Worm (Caenorhabditis elegans): ENCODE data around the gene fbxl-1.
A peak's percentile ranks its signal among the peaks of the same experiment; 100 is the strongest.

fbxl-1 gene

DNA sequence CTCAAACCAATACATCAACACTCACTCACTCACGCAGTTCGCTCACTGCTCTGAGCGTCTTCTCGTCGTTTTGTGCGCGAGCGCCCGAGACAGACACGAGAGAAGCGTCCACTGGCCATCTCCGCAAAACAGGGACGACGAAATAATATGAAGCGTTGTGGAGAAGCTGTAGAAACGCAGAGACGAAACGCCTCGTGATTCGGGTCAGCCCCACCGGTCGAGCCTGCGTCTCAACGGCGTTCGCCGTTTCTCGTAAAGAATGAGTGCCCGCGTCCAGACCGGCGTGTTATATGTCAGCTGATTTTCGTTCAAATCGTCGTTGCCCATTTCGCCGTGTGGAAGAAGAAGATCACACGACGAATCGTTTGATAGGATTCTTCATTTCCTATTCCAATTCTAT is at the start of gene fbxl-1:
fbxl-1 (plus strand) TSS at position 320 of the 400 bp plus-strand sequence.
- peak; percentile 26 for TF ChIP-seq nhr-25 (tag; optimal IDR thresholded peaks at IDR 0.05)
- TF ChIP-seq fkh-2 (tag; optimal IDR thresholded peaks at IDR 0.05), result no peak
- TF ChIP-seq tbx-2 (tag; optimal IDR thresholded peaks at IDR 0.05), result peak; percentile 20
- no peak for TF ChIP-seq ceh-82 (tag; optimal IDR thresholded peaks at IDR 0.05)
- TF ChIP-seq hmg-11 (tag; optimal IDR thresholded peaks at IDR 0.05), result peak; percentile 94
- peak; percentile 63 for TF ChIP-seq nhr-43 (tag; optimal IDR thresholded peaks at IDR 0.05; ENCODE audit: poor library complexity, severe bottlenecking)
- no peak for TF ChIP-seq ceh-16 (tag; optimal IDR thresholded peaks at IDR 0.05)
- peak; percentile 87 for TF ChIP-seq pha-4 (tag; optimal IDR thresholded peaks at IDR 0.05)
- TF ChIP-seq pqm-1 (tag; optimal IDR thresholded peaks at IDR 0.05), result peak; percentile 55
- TF ChIP-seq aly-2 (tag; optimal IDR thresholded peaks at IDR 0.05), result no peak
- peak; percentile 59 for TF ChIP-seq mdl-1 (tag; optimal IDR thresholded peaks at IDR 0.05)
- TF ChIP-seq egl-5 (tag; optimal IDR thresholded peaks at IDR 0.05), result peak; percentile 84
- peak; percentile 64 for TF ChIP-seq lin-39 (tag; optimal IDR thresholded peaks at IDR 0.05)
- TF ChIP-seq unc-62 (GFP tag; optimal IDR thresholded peaks at IDR 0.05), result peak; percentile 38
- TF ChIP-seq ama-1 (optimal IDR thresholded peaks at IDR 0.05), result no peak
- no peak for TF ChIP-seq nhr-11 (tag; optimal IDR thresholded peaks at IDR 0.05)
- peak; percentile 33 for TF ChIP-seq ceh-28 (tag; optimal IDR thresholded peaks at IDR 0.05)
- TF ChIP-seq ztf-4 (tag; optimal IDR thresholded peaks at IDR 0.05), result peak; percentile 12
- peak; percentile 74 for TF ChIP-seq lsy-12 (tag; optimal IDR thresholded peaks at IDR 0.05)
- TF ChIP-seq R02D3.7 (tag; optimal IDR thresholded peaks at IDR 0.05), result peak; percentile 33
- TF ChIP-seq elt-2 (tag; optimal IDR thresholded peaks at IDR 0.05), result peak; percentile 66
- TF ChIP-seq elt-1 (tag; optimal IDR thresholded peaks at IDR 0.05), result peak; percentile 36
- peak; percentile 73 for TF ChIP-seq lin-15B (tag; optimal IDR thresholded peaks at IDR 0.05)
- TF ChIP-seq snpc-4 (tag; optimal IDR thresholded peaks at IDR 0.05), result peak; percentile 64
- TF ChIP-seq nhr-23 (tag; optimal IDR thresholded peaks at IDR 0.05), result peak; percentile 52
- TF ChIP-seq fkh-10 (GFP tag; optimal IDR thresholded peaks at IDR 0.05), result peak; percentile 47
- TF ChIP-seq jun-1 (tag; optimal IDR thresholded peaks at IDR 0.05), result peak; percentile 93
- TF ChIP-seq nfya-1 (tag; optimal IDR thresholded peaks at IDR 0.05; ENCODE audit: insufficient read depth), result peak; percentile 92

- TF ChIP-seq unc-39 (tag; optimal IDR thresholded peaks at IDR 0.05) (no peak), elt-2 (tag; optimal IDR thresholded peaks at IDR 0.05) (no peak), lin-15B (tag; optimal IDR thresholded peaks at IDR 0.05) (no peak), ama-1 (optimal IDR thresholded peaks at IDR 0.05) (no peak), daf-12 (tag; optimal IDR thresholded peaks at IDR 0.05) (no peak), pha-4 (tag; optimal IDR thresholded peaks at IDR 0.05) (no peak)
Observed at ce11 chrIII:8178924-8179323, 48.7 kb upstream of the fbxl-1 start, which contains the start of gene C50C3.5. Gene C50C3.5 (plus strand): TSS chrIII:8179224.

- TF ChIP-seq lin-39 (tag; optimal IDR thresholded peaks at IDR 0.05) (no peak), nhr-23 (tag; optimal IDR thresholded peaks at IDR 0.05) (no peak), unc-39 (tag; optimal IDR thresholded peaks at IDR 0.05) (no peak), egl-5 (tag; optimal IDR thresholded peaks at IDR 0.05) (no peak), nhr-43 (tag; optimal IDR thresholded peaks at IDR 0.05; ENCODE audit: poor library complexity, severe bottlenecking) (no peak), ztf-4 (tag; optimal IDR thresholded peaks at IDR 0.05) (no peak), lsy-12 (tag; optimal IDR thresholded peaks at IDR 0.05) (no peak), nhr-67 (tag; optimal IDR thresholded peaks at IDR 0.05) (no peak), tbx-2 (tag; optimal IDR thresholded peaks at IDR 0.05) (no peak), nhr-11 (tag; optimal IDR thresholded peaks at IDR 0.05) (no peak), egl-27 (tag; optimal IDR thresholded peaks at IDR 0.05) (no peak), aly-2 (tag; optimal IDR thresholded peaks at IDR 0.05) (no peak), nfya-1 (tag; optimal IDR thresholded peaks at IDR 0.05; ENCODE audit: insufficient read depth) (no peak), daf-12 (tag; optimal IDR thresholded peaks at IDR 0.05) (no peak)
Observed at ce11 chrIII:8181581-8181980, 46.0 kb upstream of the fbxl-1 start, which contains the start of gene spc-2. Gene spc-2 (plus strand): TSS chrIII:8181881.

- no peak for TF ChIP-seq nhr-28 (tag; optimal IDR thresholded peaks at IDR 0.05)
- no peak for TF ChIP-seq nhr-11 (tag; optimal IDR thresholded peaks at IDR 0.05)
- no peak for TF ChIP-seq hmg-11 (tag; optimal IDR thresholded peaks at IDR 0.05)
- TF ChIP-seq fos-1 (tag; optimal IDR thresholded peaks at IDR 0.05), result no peak
- TF ChIP-seq ceh-82 (tag; optimal IDR thresholded peaks at IDR 0.05), result no peak
- TF ChIP-seq mml-1 (tag; optimal IDR thresholded peaks at IDR 0.05), result no peak
- TF ChIP-seq nhr-77 (tag; optimal IDR thresholded peaks at IDR 0.05), result no peak
- no peak for TF ChIP-seq ama-1 (optimal IDR thresholded peaks at IDR 0.05)
- TF ChIP-seq ceh-9 (tag; optimal IDR thresholded peaks at IDR 0.05), result no peak
- no peak for TF ChIP-seq fkh-10 (GFP tag; optimal IDR thresholded peaks at IDR 0.05)
Observed at ce11 chrIII:8182573-8182972, 45.1 kb upstream of the fbxl-1 start.

Measured in whole organism, L3 larva.